Fruit fly (Drosophila melanogaster) whole organism, embryonic: ENCODE measurements around the gene CG9676.
A peak's percentile ranks its signal among the peaks of the same experiment; 100 is the strongest.

Experiments used
- CG10959 ChIP-seq: fragments of 200-800 bp; sonication (Bioruptor generic); IDR thresholded peaks from 2 replicates; pipeline ENCODE4 v1.3.6; 2022; ENCODE audit warnings: missing biosample characterization, missing genetic modification characterization
- CG10979 ChIP-seq: fragments of 200-800 bp; sonication (Bioruptor generic); optimal IDR thresholded peaks from 2 replicates; lab custom pipeline; 2018; ENCODE audit warnings: missing biosample characterization, mild to moderate bottlenecking, missing genetic modification characterization, moderate library complexity
- CG11093 ChIP-seq: fragments of 200-800 bp; sonication (Bioruptor generic); IDR thresholded peaks from 3 replicates; pipeline ENCODE4 v1.3.6; 2022; ENCODE audit warnings: missing biosample characterization, missing genetic modification characterization
- CG13296 ChIP-seq: fragments of 200-800 bp; sonication (Bioruptor generic); optimal IDR thresholded peaks from 3 replicates; lab custom pipeline; 2018; ENCODE audit warnings: missing biosample characterization, mild to moderate bottlenecking, missing genetic modification characterization
- CG16815 ChIP-seq: fragments of 200-800 bp; sonication (Bioruptor generic); optimal IDR thresholded peaks from 3 replicates; lab custom pipeline; 2017; ENCODE audit warnings: missing biosample characterization, mild to moderate bottlenecking, missing genetic modification characterization
- CG17328 ChIP-seq: fragments of 200-800 bp; sonication (Bioruptor generic); IDR thresholded peaks from 2 replicates; pipeline ENCODE4 v1.3.6; 2022; ENCODE audit warnings: missing biosample characterization, missing genetic modification characterization
- CG2129 ChIP-seq: fragments of 200-800 bp; sonication (Bioruptor generic); IDR thresholded peaks from 2 replicates; pipeline ENCODE4 v1.3.6; 2022; ENCODE audit warnings: missing biosample characterization, missing genetic modification characterization; ENCODE audit not compliant: partially characterized antibody
- CG2202 ChIP-seq: fragments of 200-800 bp; sonication (Bioruptor generic); optimal IDR thresholded peaks from 2 replicates; lab custom pipeline; 2018; ENCODE audit warnings: missing biosample characterization, mild to moderate bottlenecking, missing genetic modification characterization
- CG2678 ChIP-seq: fragments of 200-800 bp; sonication (Bioruptor generic); optimal IDR thresholded peaks from 3 replicates; lab custom pipeline; 2019; ENCODE audit warnings: missing biosample characterization, mild to moderate bottlenecking, missing genetic modification characterization, moderate library complexity
- CG3065 ChIP-seq: fragments of 200-800 bp; sonication (Bioruptor generic); optimal IDR thresholded peaks from 2 replicates; lab custom pipeline; 2016; ENCODE audit warnings: missing biosample characterization, missing genetic modification characterization
- CG42726 ChIP-seq: fragments of 200-800 bp; sonication (Bioruptor generic); IDR thresholded peaks from 2 replicates; pipeline ENCODE4 v1.3.6; 2022; ENCODE audit warnings: missing biosample characterization, missing genetic modification characterization; ENCODE audit not compliant: partially characterized antibody
- CG4404 ChIP-seq: fragments of 200-800 bp; sonication (Bioruptor generic); IDR thresholded peaks from 2 replicates; pipeline ENCODE4 v1.3.6; 2022; ENCODE audit warnings: missing biosample characterization, missing genetic modification characterization
- CG4730 ChIP-seq: fragments of 200-800 bp; sonication (Bioruptor generic); IDR thresholded peaks from 2 replicates; pipeline ENCODE4 v1.3.6; 2022; ENCODE audit warnings: missing biosample characterization, missing genetic modification characterization
- CG6683 ChIP-seq: fragments of 200-800 bp; sonication (Bioruptor generic); optimal IDR thresholded peaks from 2 replicates; lab custom pipeline; 2017; ENCODE audit warnings: missing biosample characterization, mild to moderate bottlenecking, missing genetic modification characterization, missing genetic modification reagents
- CG7745 ChIP-seq: fragments of 200-800 bp; sonication (Bioruptor generic); optimal IDR thresholded peaks from 2 replicates; lab custom pipeline; 2018; ENCODE audit warnings: missing biosample characterization, mild to moderate bottlenecking, missing genetic modification characterization, moderate library complexity
- CG8478 ChIP-seq: fragments of >200 bp; optimal IDR thresholded peaks from 2 replicates; lab custom pipeline; 2018
- CG9797 ChIP-seq: fragments of 200-800 bp; sonication (Bioruptor generic); optimal IDR thresholded peaks from 3 replicates; lab custom pipeline; 2018; ENCODE audit warnings: missing biosample characterization, mild to moderate bottlenecking, missing genetic modification characterization
- CoRest ChIP-seq: fragments of 200-800 bp; sonication (Bioruptor generic); optimal IDR thresholded peaks from 3 replicates; lab custom pipeline; 2018; ENCODE audit warnings: missing biosample characterization, mild to moderate bottlenecking, missing genetic modification characterization, moderate library complexity
- HmgD ChIP-seq: fragments of 200-800 bp; sonication (Bioruptor generic); optimal IDR thresholded peaks from 3 replicates; lab custom pipeline; 2016; ENCODE audit warnings: missing biosample characterization, missing genetic modification characterization
- Hr78 ChIP-seq, 2 experiments: fragments of 200-800 bp in 1 of 2; fragments of >200 bp in 1 of 2; sonication (Bioruptor generic) in 1 of 2; optimal IDR thresholded peaks; 2 replicates each; lab custom pipeline; 2017 to 2019; ENCODE audit warnings: missing biosample characterization in 2 of 2, missing genetic modification characterization in 2 of 2, mild to moderate bottlenecking in 1 of 2, moderate library complexity in 1 of 2
- Hsf ChIP-seq: fragments of 200-800 bp; sonication (Bioruptor generic); optimal IDR thresholded peaks from 3 replicates; lab custom pipeline; 2016; ENCODE audit warnings: missing biosample characterization, missing genetic modification characterization
- Jarid2 ChIP-seq: fragments of 200-800 bp; sonication (Bioruptor generic); optimal IDR thresholded peaks from 3 replicates; lab custom pipeline; 2017; ENCODE audit warnings: mild to moderate bottlenecking, missing biosample characterization, missing genetic modification reagents, missing genetic modification characterization
- Myb ChIP-seq: fragments of 200-800 bp; sonication (Bioruptor generic); optimal IDR thresholded peaks from 2 replicates; lab custom pipeline; 2016; ENCODE audit warnings: missing biosample characterization, missing genetic modification characterization
- Nf-YC ChIP-seq: fragments of 200-800 bp; optimal IDR thresholded peaks from 3 replicates; lab custom pipeline; 2019; ENCODE audit warnings: missing biosample characterization, mild to moderate bottlenecking, missing genetic modification characterization, moderate library complexity
- Sox100B ChIP-seq: fragments of 200-800 bp; sonication (Bioruptor generic); optimal IDR thresholded peaks from 3 replicates; lab custom pipeline; 2018; ENCODE audit warnings: missing biosample characterization, mild to moderate bottlenecking, missing genetic modification characterization
- Taf1 ChIP-seq: fragments of 200-800 bp; sonication (Bioruptor generic); IDR thresholded peaks from 2 replicates; pipeline ENCODE4 v1.3.6; 2022; ENCODE audit warnings: missing biosample characterization, missing genetic modification characterization
- ato ChIP-seq: fragments of 200-800 bp; sonication (Bioruptor generic); IDR thresholded peaks from 2 replicates; pipeline ENCODE4 v1.3.6; 2022; ENCODE audit warnings: missing biosample characterization, missing genetic modification characterization; ENCODE audit not compliant: partially characterized antibody
- bbx ChIP-seq: fragments of 200-800 bp; sonication (Bioruptor generic); IDR thresholded peaks from 2 replicates; pipeline ENCODE4 v1.3.6; 2022; ENCODE audit warnings: missing biosample characterization, missing genetic modification characterization; ENCODE audit not compliant: partially characterized antibody
- cas ChIP-seq: fragments of 200-800 bp; sonication (Bioruptor generic); IDR thresholded peaks from 2 replicates; pipeline ENCODE4 v1.3.6; 2022; ENCODE audit warnings: missing biosample characterization, missing genetic modification characterization
- caup ChIP-seq: fragments of 200-800 bp; sonication (Bioruptor generic); optimal IDR thresholded peaks from 3 replicates; lab custom pipeline; 2017; ENCODE audit warnings: missing biosample characterization, mild to moderate bottlenecking, missing genetic modification characterization, moderate library complexity; ENCODE audit not compliant: severe bottlenecking
- ci ChIP-seq: fragments of 200-800 bp; sonication (Bioruptor generic); IDR thresholded peaks from 3 replicates; pipeline ENCODE4 v1.3.6; 2022; ENCODE audit warnings: missing biosample characterization, missing genetic modification characterization
- dan ChIP-seq: fragments of 200-800 bp; sonication (Bioruptor generic); IDR thresholded peaks from 2 replicates; pipeline ENCODE4 v1.3.6; 2022; ENCODE audit warnings: missing biosample characterization, missing genetic modification characterization
- gfzf ChIP-seq: fragments of 200-800 bp; sonication (Bioruptor generic); optimal IDR thresholded peaks from 2 replicates; lab custom pipeline; 2016; ENCODE audit warnings: missing biosample characterization, mild to moderate bottlenecking, missing genetic modification characterization, moderate library complexity
- ham ChIP-seq: fragments of 200-800 bp; sonication (Bioruptor generic); IDR thresholded peaks from 2 replicates; pipeline ENCODE4 v1.3.6; 2022; ENCODE audit warnings: missing biosample characterization, missing genetic modification characterization
- mam ChIP-seq: fragments of 200-800 bp; sonication (Bioruptor generic); optimal IDR thresholded peaks from 3 replicates; lab custom pipeline; 2016; ENCODE audit warnings: missing biosample characterization, missing genetic modification characterization
- onecut ChIP-seq: fragments of 200-800 bp; sonication (Bioruptor generic); IDR thresholded peaks from 2 replicates; pipeline ENCODE4 v1.3.6; 2022; ENCODE audit warnings: missing biosample characterization, missing genetic modification characterization
- phol ChIP-seq: fragments of 200-800 bp; sonication (Bioruptor generic); optimal IDR thresholded peaks from 3 replicates; lab custom pipeline; 2018; ENCODE audit warnings: missing biosample characterization, mild to moderate bottlenecking, missing genetic modification characterization, moderate library complexity
- pita ChIP-seq: fragments of 200-800 bp; sonication (Bioruptor generic); optimal IDR thresholded peaks from 2 replicates; lab custom pipeline; 2017; ENCODE audit warnings: missing biosample characterization, mild to moderate bottlenecking, missing genetic modification characterization
- pros ChIP-seq: fragments of 200-800 bp; sonication (Bioruptor generic); optimal IDR thresholded peaks from 3 replicates; lab custom pipeline; 2019; ENCODE audit warnings: missing biosample characterization, mild to moderate bottlenecking, missing genetic modification characterization, moderate library complexity
- ranshi ChIP-seq: fragments of 200-800 bp; sonication (Bioruptor generic); IDR thresholded peaks from 2 replicates; pipeline ENCODE4 v1.3.6; 2022; ENCODE audit warnings: missing biosample characterization, missing genetic modification characterization
- sens ChIP-seq: fragments of 200-800 bp; sonication (Bioruptor generic); peaks from one replicate; lab custom pipeline; 2016; ENCODE audit warnings: missing biosample characterization, missing genetic modification characterization
- sima ChIP-seq: fragments of 200-800 bp; sonication (Bioruptor generic); optimal IDR thresholded peaks from 2 replicates; lab custom pipeline; 2016; ENCODE audit warnings: missing biosample characterization, missing genetic modification characterization
- stc ChIP-seq: fragments of 200-800 bp; sonication (Bioruptor generic); IDR thresholded peaks from 2 replicates; pipeline ENCODE4 v1.3.6; 2022; ENCODE audit warnings: missing biosample characterization, missing genetic modification characterization
- tio ChIP-seq: fragments of 200-800 bp; sonication (Bioruptor generic); optimal IDR thresholded peaks from 2 replicates; lab custom pipeline; 2017; ENCODE audit warnings: missing biosample characterization, missing genetic modification characterization, inconsistent platforms
- unpg ChIP-seq: fragments of 200-800 bp; sonication (Bioruptor generic); optimal IDR thresholded peaks from 3 replicates; lab custom pipeline; 2018; ENCODE audit warnings: missing biosample characterization, mild to moderate bottlenecking, missing genetic modification characterization, moderate library complexity
- usp ChIP-seq: fragments of >200 bp; optimal IDR thresholded peaks from 2 replicates; lab custom pipeline; 2017; ENCODE audit warnings: missing biosample characterization, missing genetic modification characterization
- vnd ChIP-seq: fragments of 200-800 bp; sonication (Bioruptor generic); IDR thresholded peaks from 3 replicates; pipeline ENCODE4 v1.3.6; 2022; ENCODE audit warnings: missing biosample characterization, missing genetic modification characterization; ENCODE audit not compliant: partially characterized antibody
- wek ChIP-seq: fragments of 200-800 bp; sonication (Bioruptor generic); optimal IDR thresholded peaks from 3 replicates; lab custom pipeline; 2018; ENCODE audit warnings: missing biosample characterization, mild to moderate bottlenecking, missing genetic modification characterization, moderate library complexity
- wor ChIP-seq: fragments of 200-800 bp; sonication (Bioruptor generic); IDR thresholded peaks from 2 replicates; pipeline ENCODE4 v1.3.6; 2022; ENCODE audit warnings: missing biosample characterization, missing genetic modification characterization
- zen2 ChIP-seq: fragments of 200-800 bp; sonication (Bioruptor generic); IDR thresholded peaks from 3 replicates; pipeline ENCODE4 v1.3.6; 2022; ENCODE audit warnings: missing biosample characterization, missing genetic modification characterization; ENCODE audit not compliant: partially characterized antibody
- zf30C ChIP-seq: fragments of 200-800 bp; sonication (Bioruptor generic); optimal IDR thresholded peaks from 3 replicates; lab custom pipeline; 2018; ENCODE audit warnings: missing biosample characterization, mild to moderate bottlenecking, missing genetic modification characterization

CG9676 gene

dm6 chrX:16683765-16684164 lies 16.2 kb downstream of the CG9676 start, which contains the start of gene Axs (continued):
- TF ChIP-seq zen2 (GFP tag; lab: Robert Waterston, UW) (peak; percentile 66; the same call in 2 of the 3 replicates), cas (GFP tag; lab: Robert Waterston, UW) (no peak), mam (GFP tag; lab: Kevin White, UChicago) (peak; percentile 50), bbx (peak; percentile 79), tio (GFP tag; lab: Kevin White, UChicago) (no peak), CoRest (tag; lab: Kevin White, UChicago) (peak; percentile 51), HmgD (GFP tag; lab: Kevin White, UChicago) (peak; percentile 24), Hsf (GFP tag; lab: Kevin White, UChicago) (no peak), Taf1 (no peak), CG42726 (GFP tag; lab: Robert Waterston, UW) (peak; percentile 86), Myb (peak; percentile 84), CG9797 (no peak), pita (GFP tag; lab: Kevin White, UChicago) (no peak), sima (GFP tag; lab: Kevin White, UChicago) (no peak), wor (GFP tag; lab: Robert Waterston, UW) (no peak), CG7745 (tag; lab: Kevin White, UChicago) (no peak), ham (no peak), Hr78 (GFP tag; optimal IDR thresholded peaks at IDR 0.05; lab: Kevin White, UChicago) (no peak), CG4730 (no peak), CG6683 (GFP tag; lab: Kevin White, UChicago) (no peak), CG3065 (GFP tag; lab: Kevin White, UChicago) (no peak), Nf-YC (tag; lab: Kevin White, UChicago) (peak; percentile 9), CG2202 (tag; lab: Kevin White, UChicago) (no peak), CG10979 (tag; lab: Kevin White, UChicago) (no peak), CG4404 (GFP tag; lab: Robert Waterston, UW) (no peak), dan (GFP tag; lab: Robert Waterston, UW) (no peak), phol (tag; lab: Kevin White, UChicago) (peak; percentile 45), usp (GFP tag; lab: Kevin White, UChicago) (no peak), zf30C (GFP tag; lab: Kevin White, UChicago) (no peak), Sox100B (no peak), CG2129 (no peak), wek (no peak), ato (GFP tag; lab: Robert Waterston, UW) (peak; percentile 69), unpg (GFP tag; lab: Kevin White, UChicago) (no peak), caup (no peak), pros (no peak), CG8478 (lab: Kevin White, UChicago) (no peak), ranshi (no peak), onecut (GFP tag; lab: Robert Waterston, UW) (0 out of 2 replicates have a peak, but pooled peaks have one; percentile 7), CG10959 (GFP tag; lab: Robert Waterston, UW) (no peak), CG16815 (no peak), ci (GFP tag; lab: Robert Waterston, UW) (peak; percentile 21; the same call in 1 of the 3 replicates), gfzf (GFP tag; lab: Kevin White, UChicago) (peak; percentile 36), CG11093 (GFP tag; lab: Robert Waterston, UW) (no peak), vnd (GFP tag; lab: Robert Waterston, UW) (peak; percentile 58; the same call in 2 of the 3 replicates), sens (peak; percentile 76), CG13296 (GFP tag; lab: Kevin White, UChicago) (no peak), CG2678 (tag; lab: Kevin White, UChicago) (no peak), stc (GFP tag; lab: Robert Waterston, UW) (no peak), Jarid2 (GFP tag; lab: Kevin White, UChicago) (no peak), CG17328 (GFP tag; lab: Robert Waterston, UW) (no peak)
